Worm (Caenorhabditis elegans): ENCODE results near the gene T04C9.2.
A peak's percentile ranks its signal among the peaks of the same experiment; 100 is the strongest.

Gene T04C9.2

ce11 chrIII:5958172-5958886 lies 33.4 kb upstream of the T04C9.2 start, which contains the start of the genes nono-1 and nop-1:
Gene nono-1, minus strand, starts transcription at chrIII:5958246.
Gene nop-1, plus strand, starts transcription at chrIII:5958722.
- TF ChIP-seq daf-12 (tag; optimal IDR thresholded peaks at IDR 0.05): no peak
- no peak for TF ChIP-seq egl-27 (tag; optimal IDR thresholded peaks at IDR 0.05)
- no peak for TF ChIP-seq snpc-1.2 (GFP tag; IDR thresholded peaks at IDR 0.05)
- no peak for TF ChIP-seq pha-4 (GFP tag; IDR thresholded peaks at IDR 0.05)
- TF ChIP-seq pha-4 (tag; optimal IDR thresholded peaks at IDR 0.05): no peak
- no peak for TF ChIP-seq nhr-6 (tag; optimal IDR thresholded peaks at IDR 0.05)
- no peak for TF ChIP-seq php-3 (GFP tag; IDR thresholded peaks at IDR 0.05)
- no peak for TF ChIP-seq ceh-28 (tag; optimal IDR thresholded peaks at IDR 0.05)
- TF ChIP-seq nhr-111 (GFP tag; optimal IDR thresholded peaks at IDR 0.05): no peak
- TF ChIP-seq nhr-11 (tag; optimal IDR thresholded peaks at IDR 0.05): no peak
- peak; percentile 42 for TF ChIP-seq hlh-30 (tag; optimal IDR thresholded peaks at IDR 0.05; ENCODE audit: insufficient read depth)
- no peak for TF ChIP-seq mdt-29 (GFP tag; IDR thresholded peaks at IDR 0.05)
- TF ChIP-seq nhr-42 (GFP tag; IDR thresholded peaks at IDR 0.05): no peak
- peak; percentile 5 for TF ChIP-seq hlh-11 (tag; optimal IDR thresholded peaks at IDR 0.05)
- TF ChIP-seq vab-7 (GFP tag; IDR thresholded peaks at IDR 0.05): no peak
- no peak for TF ChIP-seq daf-19 (GFP tag; conservative IDR thresholded peaks at IDR 0.05)
- TF ChIP-seq lsy-2 (tag; optimal IDR thresholded peaks at IDR 0.05): peak in 1 of 2 experiments; percentile 17
- TF ChIP-seq F44E2.7 (GFP tag; IDR thresholded peaks at IDR 0.05): no peak
- TF ChIP-seq mes-2 (tag; optimal IDR thresholded peaks at IDR 0.05; ENCODE audit: poor library complexity, severe bottlenecking): peak; percentile 43
- TF ChIP-seq ceh-32 (tag; optimal IDR thresholded peaks at IDR 0.05; ENCODE audit: poor library complexity): no peak
- TF ChIP-seq rbr-2 (tag; optimal IDR thresholded peaks at IDR 0.05): no peak
- TF ChIP-seq madf-5 (GFP tag; IDR thresholded peaks at IDR 0.05): no peak
- no peak for TF ChIP-seq T26A8.4 (GFP tag; IDR thresholded peaks at IDR 0.05)
- TF ChIP-seq mdl-1 (tag; optimal IDR thresholded peaks at IDR 0.05): peak in 1 of 2 experiments; percentile 53
- peak; percentile 58 for TF ChIP-seq aha-1 (tag)
- TF ChIP-seq ceh-20 (GFP tag; IDR thresholded peaks at IDR 0.05): no peak

ce11 chrIII:5959049-5959448 lies 32.6 kb upstream of the T04C9.2 start:
- TF ChIP-seq nhr-11 (tag; optimal IDR thresholded peaks at IDR 0.05) (no peak), pqm-1 (tag; optimal IDR thresholded peaks at IDR 0.05) (no peak), nhr-10 (tag; optimal IDR thresholded peaks at IDR 0.05) (no peak), lin-29 (GFP tag; IDR thresholded peaks at IDR 0.05) (no peak), T20F7.1 (GFP tag; optimal IDR thresholded peaks at IDR 0.05) (no peak), nhr-48 (tag; optimal IDR thresholded peaks at IDR 0.05) (no peak), dpl-1 (GFP tag; optimal IDR thresholded peaks at IDR 0.05) (peak; percentile 2), ctbp-1 (GFP tag; IDR thresholded peaks at IDR 0.05) (no peak), ceh-20 (GFP tag; IDR thresholded peaks at IDR 0.05) (no peak), mxl-2 (GFP tag; conservative IDR thresholded peaks at IDR 0.05) (no peak), mes-2 (tag; optimal IDR thresholded peaks at IDR 0.05; ENCODE audit: poor library complexity, severe bottlenecking) (peak; percentile 73), ZK337.2 (GFP tag; IDR thresholded peaks at IDR 0.05) (no peak), daf-19 (GFP tag; conservative IDR thresholded peaks at IDR 0.05) (no peak), spr-1 (tag; optimal IDR thresholded peaks at IDR 0.05) (no peak), nhr-6 (tag; optimal IDR thresholded peaks at IDR 0.05) (no peak)

ce11 chrIII:5961560-5961959 lies 30.1 kb upstream of the T04C9.2 start:
- TF ChIP-seq aha-1 (tag) (peak; percentile 96), mxl-3 (GFP tag; optimal IDR thresholded peaks at IDR 0.05) (no peak)
